Fruit fly (Drosophila melanogaster) S2 (cell line): ENCODE measurements around the gene rho.

ENCODE experiments used
- CG8478 ChIP-seq: fragments of >200 bp; optimal IDR thresholded peaks from 2 replicates; lab custom pipeline; 2018
- CTCF ChIP-seq, 2 experiments: fragments of >200 bp; optimal IDR thresholded peaks; 2 replicates each; lab custom pipeline; 2018

- no peak for TF ChIP-seq CG8478 (lab: Kevin White, UChicago)
- no peak for TF ChIP-seq CTCF (optimal IDR thresholded peaks at IDR 0.05; lab: Kevin White, UChicago)
These were observed 52.4 kb downstream of the rho start for dm6 chr3L:1515820-1516540.
